Worm (Caenorhabditis elegans) whole organism, early embryonic: ENCODE results near the gene F22B7.9.

ENCODE experiments used
- B0310.2 ChIP-seq: sonication (generic microtip); optimal IDR thresholded peaks from 2 replicates; lab custom pipeline; 2016; ENCODE audit warnings: mild to moderate bottlenecking, missing genetic modification characterization, missing compliant biosample characterization
- F13C5.2 ChIP-seq: sonication (generic microtip); optimal IDR thresholded peaks from 2 replicates; lab custom pipeline; 2017; ENCODE audit warnings: mild to moderate bottlenecking, missing genetic modification characterization, inconsistent platforms, missing compliant biosample characterization
- aly-1 ChIP-seq: sonication (generic microtip); optimal IDR thresholded peaks from 2 replicates; lab custom pipeline; 2016; ENCODE audit warnings: missing genetic modification characterization, missing compliant biosample characterization
- ama-1 ChIP-seq: fragments of 150-350 bp; optimal IDR thresholded peaks from 2 replicates; lab custom pipeline; 2014
- ceh-13 ChIP-seq: fragments of 200-800 bp; sonication (Bioruptor generic); optimal IDR thresholded peaks from 2 replicates; lab custom pipeline; 2018; ENCODE audit warnings: mild to moderate bottlenecking, missing genetic modification characterization, missing compliant biosample characterization
- ceh-36 ChIP-seq: sonication (generic microtip); optimal IDR thresholded peaks from 2 replicates; lab custom pipeline; 2016; ENCODE audit warnings: missing genetic modification characterization, inconsistent platforms, missing compliant biosample characterization
- ets-7 ChIP-seq: sonication (generic microtip); optimal IDR thresholded peaks from 2 replicates; lab custom pipeline; 2016; ENCODE audit warnings: missing genotype, missing genetic modification characterization, missing compliant biosample characterization
- flt-1 ChIP-seq: fragments of 200-800 bp; sonication (Bioruptor generic); IDR thresholded peaks from 2 replicates; pipeline ENCODE4 v1.3.6; 2022; ENCODE audit warnings: missing genetic modification characterization, missing compliant biosample characterization
- hmbx-1 ChIP-seq: sonication (generic microtip); optimal IDR thresholded peaks from 2 replicates; lab custom pipeline; 2016; ENCODE audit warnings: mild to moderate bottlenecking, missing genetic modification characterization, missing compliant biosample characterization
- hmg-4 ChIP-seq: fragments of 200-800 bp; sonication (Bioruptor generic); optimal IDR thresholded peaks from 2 replicates; lab custom pipeline; 2018; ENCODE audit warnings: mild to moderate bottlenecking, missing genetic modification characterization, missing compliant biosample characterization
- hnd-1 ChIP-seq: sonication (generic microtip); optimal IDR thresholded peaks from 2 replicates; lab custom pipeline; 2016; ENCODE audit warnings: missing genetic modification characterization, missing compliant biosample characterization
- pes-1 ChIP-seq: fragments of 200-800 bp; sonication (Bioruptor generic); IDR thresholded peaks from 2 replicates; pipeline ENCODE4 v1.3.6; 2022; ENCODE audit warnings: missing genetic modification reagents, missing genetic modification characterization, missing compliant biosample characterization
- scrt-1 ChIP-seq: fragments of 200-800 bp; sonication (Bioruptor generic); IDR thresholded peaks from 2 replicates; pipeline ENCODE4 v1.3.6; 2022; ENCODE audit warnings: missing genetic modification characterization, missing compliant biosample characterization
- sea-1 ChIP-seq: fragments of 200-800 bp; sonication (Bioruptor generic); conservative IDR thresholded peaks from 2 replicates; pipeline ENCODE4 v1.3.6; 2022; ENCODE audit warnings: missing genetic modification characterization, missing compliant biosample characterization
- tbx-11 ChIP-seq: fragments of 200-800 bp; sonication (Bioruptor generic); IDR thresholded peaks from 2 replicates; pipeline ENCODE4 v1.3.6; 2022; ENCODE audit warnings: missing genetic modification characterization, missing compliant biosample characterization
- tbx-37 ChIP-seq: fragments of 200-800 bp; sonication (Bioruptor generic); conservative IDR thresholded peaks from 2 replicates; pipeline ENCODE4 v1.3.6; 2022; ENCODE audit warnings: missing genetic modification reagents, missing genetic modification characterization, missing compliant biosample characterization
- tra-4 ChIP-seq: sonication (generic microtip); optimal IDR thresholded peaks from 2 replicates; lab custom pipeline; 2017; ENCODE audit warnings: missing genetic modification characterization, missing compliant biosample characterization

Gene F22B7.9

DNA sequence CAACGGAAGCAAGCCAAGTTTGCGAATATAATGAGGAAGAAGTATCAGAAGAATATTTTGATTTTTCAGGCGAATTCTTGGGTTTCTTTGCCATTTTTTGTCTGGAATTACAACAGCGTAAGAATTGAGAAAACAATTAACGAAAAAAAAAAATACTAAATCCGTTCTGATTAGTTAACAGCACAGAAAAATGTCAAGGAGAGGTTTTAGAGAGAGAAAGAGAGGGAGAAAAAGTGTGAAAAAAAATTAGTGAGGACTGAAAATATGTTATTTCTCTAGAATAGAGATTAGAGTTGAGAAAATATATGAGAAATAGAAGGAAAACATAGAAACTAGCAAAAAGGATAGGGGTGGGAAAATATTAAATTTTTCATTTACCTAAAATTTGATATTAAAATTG is 13.7 kb upstream of the F22B7.9 start, which contains the start of gene dpy-19:
dpy-19 (minus strand) TSS at position 101 of the 400 bp plus-strand sequence.
- TF ChIP-seq tbx-37 (GFP tag; lab: Robert Waterston, UW) (no peak), ceh-36 (tag; lab: Kevin White, UChicago) (no peak), flt-1 (GFP tag; lab: Robert Waterston, UW) (no peak), hmg-4 (GFP tag; lab: Kevin White, UChicago) (no peak), ama-1 (no peak), B0310.2 (tag; lab: Kevin White, UChicago) (no peak), ets-7 (tag; lab: Kevin White, UChicago) (no peak), pes-1 (GFP tag; lab: Robert Waterston, UW) (no peak), hnd-1 (tag; lab: Kevin White, UChicago) (no peak), sea-1 (no peak), ceh-13 (no peak), scrt-1 (GFP tag; lab: Robert Waterston, UW) (no peak), tra-4 (no peak)

- TF ChIP-seq aly-1 (tag; lab: Kevin White, UChicago): no peak
- TF ChIP-seq scrt-1 (GFP tag; lab: Robert Waterston, UW): no peak
- TF ChIP-seq hnd-1 (tag; lab: Kevin White, UChicago): no peak
Observed at ce11 chrIII:8664897-8665388, 11.2 kb upstream of the F22B7.9 start, which contains the start of gene F22B7.1. F22B7.1 (plus strand) TSS chrIII:8665338.

DNA sequence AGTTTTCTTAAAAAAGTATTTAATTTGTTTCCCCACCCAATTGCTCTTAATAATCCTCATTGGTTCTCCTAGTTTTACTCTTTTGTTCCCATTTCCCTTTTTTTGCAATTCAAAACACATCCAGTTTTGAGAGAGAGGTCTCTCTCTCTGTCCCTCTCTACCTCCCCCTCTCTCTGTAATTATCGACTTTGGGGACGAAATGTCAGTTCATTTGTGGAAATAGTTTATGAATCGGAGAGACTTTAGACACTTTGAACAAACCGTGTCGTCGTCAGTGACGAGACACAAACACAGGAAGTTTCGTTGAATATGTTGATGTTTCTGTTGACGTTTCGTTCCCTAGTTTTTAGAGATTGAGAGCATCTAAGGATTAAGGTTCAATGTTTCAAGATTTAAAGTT is 9.4 kb upstream of the F22B7.9 start:
- no peak for TF ChIP-seq ceh-36 (tag; lab: Kevin White, UChicago)
- no peak for TF ChIP-seq hmbx-1
- no peak for TF ChIP-seq sea-1
- TF ChIP-seq tra-4: no peak
- no peak for TF ChIP-seq ceh-13
- no peak for TF ChIP-seq tbx-37 (GFP tag; lab: Robert Waterston, UW)
- no peak for TF ChIP-seq F13C5.2
- no peak for TF ChIP-seq flt-1 (GFP tag; lab: Robert Waterston, UW)
- no peak for TF ChIP-seq pes-1 (GFP tag; lab: Robert Waterston, UW)
- TF ChIP-seq B0310.2 (tag; lab: Kevin White, UChicago): no peak
- no peak for TF ChIP-seq scrt-1 (GFP tag; lab: Robert Waterston, UW)
- no peak for TF ChIP-seq ama-1
- TF ChIP-seq tbx-11 (GFP tag; lab: Robert Waterston, UW): no peak

- TF ChIP-seq F13C5.2 (no peak), tbx-37 (GFP tag; lab: Robert Waterston, UW) (no peak), B0310.2 (tag; lab: Kevin White, UChicago) (no peak), hmg-4 (GFP tag; lab: Kevin White, UChicago) (no peak), sea-1 (no peak), pes-1 (GFP tag; lab: Robert Waterston, UW) (no peak), hmbx-1 (no peak), ama-1 (no peak), aly-1 (tag; lab: Kevin White, UChicago) (no peak), flt-1 (GFP tag; lab: Robert Waterston, UW) (no peak), ets-7 (tag; lab: Kevin White, UChicago) (no peak)
Observed at ce11 chrIII:8658367-8658761, 4.6 kb upstream of the F22B7.9 start.

DNA sequence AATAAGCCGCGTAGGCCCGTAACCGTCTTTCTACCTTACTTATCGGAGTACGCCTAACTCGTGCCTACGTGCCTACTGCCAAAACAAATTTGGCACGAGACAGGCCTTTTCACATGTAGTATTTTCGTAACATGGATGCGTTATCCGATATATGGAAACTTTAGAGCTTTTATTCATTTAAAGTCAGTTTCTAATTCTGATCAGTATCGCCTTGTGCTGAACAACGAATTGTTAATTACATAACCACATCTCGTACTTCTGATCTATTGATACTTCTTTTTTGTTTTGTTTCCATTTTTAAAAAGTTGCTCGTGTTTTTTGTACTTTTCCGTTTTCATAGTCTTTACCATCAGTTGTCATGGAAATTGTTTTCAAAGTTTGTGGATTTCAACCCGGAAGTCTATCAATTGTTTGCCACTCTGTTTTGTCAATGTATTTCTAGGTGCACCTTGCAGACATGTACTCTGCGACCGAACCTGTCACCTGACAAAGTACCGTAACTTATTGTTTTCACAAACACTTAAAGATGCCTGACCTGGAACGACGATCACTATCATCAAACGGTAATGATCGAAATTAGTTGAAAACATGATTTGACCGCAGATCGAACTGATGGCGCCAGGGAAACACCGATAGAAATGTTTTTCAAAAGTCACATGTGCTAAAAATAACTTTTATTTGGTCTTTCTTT is 4.1 kb upstream of the F22B7.9 start:
- no peak for TF ChIP-seq flt-1 (GFP tag; lab: Robert Waterston, UW)
- TF ChIP-seq tbx-37 (GFP tag; lab: Robert Waterston, UW): no peak
- TF ChIP-seq ceh-13: no peak
- no peak for TF ChIP-seq pes-1 (GFP tag; lab: Robert Waterston, UW)
- TF ChIP-seq F13C5.2: no peak
- no peak for TF ChIP-seq hmbx-1
- no peak for TF ChIP-seq aly-1 (tag; lab: Kevin White, UChicago)
- no peak for TF ChIP-seq sea-1
- TF ChIP-seq ama-1: no peak
- no peak for TF ChIP-seq hmg-4 (GFP tag; lab: Kevin White, UChicago)
- TF ChIP-seq tbx-11 (GFP tag; lab: Robert Waterston, UW): no peak
- TF ChIP-seq scrt-1 (GFP tag; lab: Robert Waterston, UW): no peak
- no peak for TF ChIP-seq B0310.2 (tag; lab: Kevin White, UChicago)
- TF ChIP-seq hnd-1 (tag; lab: Kevin White, UChicago): no peak
- TF ChIP-seq ets-7 (tag; lab: Kevin White, UChicago): no peak
- TF ChIP-seq tra-4: no peak
- TF ChIP-seq ceh-36 (tag; lab: Kevin White, UChicago): no peak

DNA sequence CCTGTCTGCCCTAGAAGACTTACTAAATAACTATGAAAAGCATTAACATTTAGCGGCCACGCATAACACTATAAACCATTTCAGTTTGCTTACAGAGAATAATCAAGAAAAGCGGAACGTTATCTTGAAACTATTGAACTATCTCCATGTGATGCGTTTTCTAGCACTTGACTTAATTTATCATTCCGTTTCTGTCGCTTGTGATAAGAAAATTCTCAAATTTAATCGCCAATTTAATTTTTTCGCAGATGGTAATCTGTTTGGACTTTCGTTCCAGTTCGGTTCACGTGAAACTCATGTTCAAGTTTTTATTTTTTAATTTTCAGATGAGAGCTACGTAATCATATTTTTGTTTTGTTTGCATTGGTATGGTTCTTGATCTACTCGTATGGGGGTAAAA is 3.2 kb upstream of the F22B7.9 start:
- TF ChIP-seq aly-1 (tag; lab: Kevin White, UChicago) (no peak), scrt-1 (GFP tag; lab: Robert Waterston, UW) (no peak), hnd-1 (tag; lab: Kevin White, UChicago) (no peak), flt-1 (GFP tag; lab: Robert Waterston, UW) (no peak)

DNA sequence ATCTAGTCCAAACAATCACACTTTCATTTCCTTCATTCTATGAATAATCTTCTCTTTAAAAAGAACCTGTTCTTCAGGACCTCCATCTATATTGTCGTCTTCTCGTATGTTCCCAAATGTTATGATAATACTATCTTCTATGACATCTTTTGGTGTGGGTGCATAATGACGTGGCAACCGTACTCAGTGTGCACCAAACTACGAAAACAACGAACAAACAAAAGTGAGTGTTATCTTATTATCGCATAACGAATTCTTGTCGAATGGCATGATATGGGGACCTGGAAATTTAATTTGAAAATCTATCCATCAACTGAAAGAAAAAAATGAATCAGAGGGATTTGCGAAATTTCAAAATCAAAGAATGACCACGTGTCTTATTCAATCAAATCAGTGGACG is 2.3 kb upstream of the F22B7.9 start:
- TF ChIP-seq flt-1 (GFP tag; lab: Robert Waterston, UW): no peak
- no peak for TF ChIP-seq pes-1 (GFP tag; lab: Robert Waterston, UW)
- no peak for TF ChIP-seq tbx-37 (GFP tag; lab: Robert Waterston, UW)
- TF ChIP-seq tbx-11 (GFP tag; lab: Robert Waterston, UW): no peak
- TF ChIP-seq aly-1 (tag; lab: Kevin White, UChicago): no peak
- no peak for TF ChIP-seq F13C5.2
- TF ChIP-seq hnd-1 (tag; lab: Kevin White, UChicago): no peak
- TF ChIP-seq hmbx-1: no peak
- TF ChIP-seq ceh-13: no peak
- no peak for TF ChIP-seq hmg-4 (GFP tag; lab: Kevin White, UChicago)
- no peak for TF ChIP-seq B0310.2 (tag; lab: Kevin White, UChicago)
- no peak for TF ChIP-seq sea-1
- no peak for TF ChIP-seq ama-1
- no peak for TF ChIP-seq ets-7 (tag; lab: Kevin White, UChicago)
- no peak for TF ChIP-seq scrt-1 (GFP tag; lab: Robert Waterston, UW)
